Worm (Caenorhabditis elegans) whole organism, early embryonic: ENCODE measurements around the gene sna-2.

ENCODE experiments used
- F13C5.2 ChIP-seq: sonication (generic microtip); optimal IDR thresholded peaks from 2 replicates; lab custom pipeline; 2017; ENCODE audit warnings: mild to moderate bottlenecking, missing genetic modification characterization, inconsistent platforms, missing compliant biosample characterization
- ama-1 ChIP-seq: fragments of 150-350 bp; optimal IDR thresholded peaks from 2 replicates; lab custom pipeline; 2014
- ceh-13 ChIP-seq: fragments of 200-800 bp; sonication (Bioruptor generic); optimal IDR thresholded peaks from 2 replicates; lab custom pipeline; 2018; ENCODE audit warnings: mild to moderate bottlenecking, missing genetic modification characterization, missing compliant biosample characterization
- ceh-36 ChIP-seq: sonication (generic microtip); optimal IDR thresholded peaks from 2 replicates; lab custom pipeline; 2016; ENCODE audit warnings: missing genetic modification characterization, inconsistent platforms, missing compliant biosample characterization
- ets-7 ChIP-seq: sonication (generic microtip); optimal IDR thresholded peaks from 2 replicates; lab custom pipeline; 2016; ENCODE audit warnings: missing genotype, missing genetic modification characterization, missing compliant biosample characterization
- hmg-4 ChIP-seq: fragments of 200-800 bp; sonication (Bioruptor generic); optimal IDR thresholded peaks from 2 replicates; lab custom pipeline; 2018; ENCODE audit warnings: mild to moderate bottlenecking, missing genetic modification characterization, missing compliant biosample characterization
- hnd-1 ChIP-seq: sonication (generic microtip); optimal IDR thresholded peaks from 2 replicates; lab custom pipeline; 2016; ENCODE audit warnings: missing genetic modification characterization, missing compliant biosample characterization
- scrt-1 ChIP-seq: fragments of 200-800 bp; sonication (Bioruptor generic); IDR thresholded peaks from 2 replicates; pipeline ENCODE4 v1.3.6; 2022; ENCODE audit warnings: missing genetic modification characterization, missing compliant biosample characterization
- sea-1 ChIP-seq: fragments of 200-800 bp; sonication (Bioruptor generic); conservative IDR thresholded peaks from 2 replicates; pipeline ENCODE4 v1.3.6; 2022; ENCODE audit warnings: missing genetic modification characterization, missing compliant biosample characterization

DNA sequence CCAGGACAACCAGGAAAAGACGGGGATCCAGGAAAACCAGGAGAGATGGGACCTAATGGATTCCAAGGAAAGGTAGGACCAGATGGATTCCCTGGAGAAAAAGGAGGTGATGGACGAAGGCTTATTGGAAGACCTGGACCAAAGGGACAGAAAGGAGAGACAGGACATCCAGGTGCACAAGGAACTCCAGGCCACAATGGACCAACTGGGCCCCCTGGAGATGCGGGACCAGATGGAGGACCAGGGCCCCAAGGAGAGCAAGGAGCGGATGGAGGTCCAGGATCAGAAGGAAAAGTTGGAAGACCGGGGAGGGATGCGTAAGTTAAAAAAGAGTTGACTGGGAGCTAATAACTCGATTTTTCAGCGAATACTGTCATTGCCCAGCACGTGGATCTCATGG, 45.2 kb upstream of the sna-2 start:
- no peak for TF ChIP-seq ama-1
- no peak for TF ChIP-seq scrt-1 (GFP tag; lab: Robert Waterston, UW)
- no peak for TF ChIP-seq hmg-4 (GFP tag; lab: Kevin White, UChicago)
- no peak for TF ChIP-seq sea-1
- TF ChIP-seq hnd-1: no peak
- TF ChIP-seq F13C5.2 (tag; lab: Kevin White, UChicago): no peak
- TF ChIP-seq ceh-36 (tag; lab: Kevin White, UChicago): no peak
- TF ChIP-seq ets-7: no peak
- TF ChIP-seq ceh-13 (GFP tag; lab: Kevin White, UChicago): no peak
